Worm (Caenorhabditis elegans) whole organism, late embryonic: ENCODE data around the gene R186.3.

Experiments used
- ama-1 ChIP-seq: fragments of 150-350 bp; optimal IDR thresholded peaks from 2 replicates; lab custom pipeline; 2014
- ceh-14 ChIP-seq: sonication (generic microtip); optimal IDR thresholded peaks from 2 replicates; lab custom pipeline; 2016; ENCODE audit warnings: missing genotype, missing genetic modification characterization, missing compliant biosample characterization
- ceh-2 ChIP-seq: sonication (generic microtip); optimal IDR thresholded peaks from 2 replicates; lab custom pipeline; 2016; ENCODE audit warnings: missing genotype, missing genetic modification characterization, missing compliant biosample characterization
- ceh-34 ChIP-seq: sonication (generic microtip); optimal IDR thresholded peaks from 2 replicates; lab custom pipeline; 2016; ENCODE audit warnings: mild to moderate bottlenecking, missing genetic modification characterization, missing compliant biosample characterization
- elt-2 ChIP-seq: sonication (generic microtip); optimal IDR thresholded peaks from 2 replicates; lab custom pipeline; 2016; ENCODE audit warnings: missing genetic modification reagents, missing genetic modification characterization, missing compliant biosample characterization
- ets-4 ChIP-seq: sonication (generic microtip); optimal IDR thresholded peaks from 2 replicates; lab custom pipeline; 2016; ENCODE audit warnings: missing genetic modification characterization, missing compliant biosample characterization
- fkh-10 ChIP-seq: fragments of 150-350 bp; optimal IDR thresholded peaks from 2 replicates; lab custom pipeline; 2014; ENCODE audit warnings: missing biosample characterization, missing genetic modification reagents, missing genetic modification characterization
- nfya-1 ChIP-seq: sonication (generic microtip); optimal IDR thresholded peaks from 2 replicates; lab custom pipeline; 2017; ENCODE audit warnings: missing genetic modification characterization, mild to moderate bottlenecking, missing compliant biosample characterization, antibody characterized with exemption, moderate library complexity
- pax-1 ChIP-seq: fragments of 150-350 bp; optimal IDR thresholded peaks from 2 replicates; lab custom pipeline; 2014; ENCODE audit warnings: missing biosample characterization, missing genetic modification characterization
- pqm-1 ChIP-seq: sonication (generic microtip); optimal IDR thresholded peaks from 2 replicates; lab custom pipeline; 2016; ENCODE audit warnings: missing genetic modification characterization, missing compliant biosample characterization

DNA sequence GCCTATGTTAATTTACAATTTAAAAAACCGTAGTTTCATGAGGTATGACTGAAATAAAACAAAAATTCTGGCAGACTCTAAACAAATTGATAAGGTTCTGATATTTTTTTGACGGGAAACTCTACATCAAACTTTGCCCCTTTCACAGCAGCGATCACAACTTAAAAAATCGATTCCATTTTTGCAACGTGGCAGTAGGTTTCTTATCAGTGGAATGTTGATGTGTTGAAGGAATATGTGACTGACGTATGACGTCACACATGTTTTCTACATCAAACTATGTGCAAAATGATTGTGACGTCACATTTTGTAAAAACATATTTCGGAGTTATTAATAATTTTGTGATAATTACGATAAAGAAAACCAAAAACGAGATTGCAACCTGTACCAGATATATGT lies 44.9 kb upstream of the R186.3 start:
- TF ChIP-seq nfya-1 (tag; lab: Kevin White, UChicago): no peak
- no peak for TF ChIP-seq ceh-34 (tag; lab: Kevin White, UChicago)
- no peak for TF ChIP-seq ama-1 (lab: Kevin White, UChicago)
- no peak for TF ChIP-seq pqm-1
- TF ChIP-seq fkh-10 (GFP tag; lab: Kevin White, UChicago): no peak
- no peak for TF ChIP-seq ets-4 (tag; lab: Kevin White, UChicago)
- no peak for TF ChIP-seq ceh-14 (tag; lab: Kevin White, UChicago)
- no peak for TF ChIP-seq pax-1 (tag; lab: Kevin White, UChicago)
- peak; percentile 63 for TF ChIP-seq elt-2
- no peak for TF ChIP-seq ceh-2 (tag; lab: Kevin White, UChicago)
